Worm (Caenorhabditis elegans): Measurements from ENCODE around the gene F26A1.3.

The F26A1.3 gene

ce11 chrIII:4874671-4875070 lies 48.0 kb downstream of the F26A1.3 start, which contains the start of gene C35D10.12:
C35D10.12 (minus strand) TSS chrIII:4874771.
- TF ChIP-seq ref-2 (tag; optimal IDR thresholded peaks at IDR 0.05) (no peak), sox-4 (tag; optimal IDR thresholded peaks at IDR 0.05) (no peak), rnt-1 (tag; optimal IDR thresholded peaks at IDR 0.05) (no peak), C08G9.2 (tag; optimal IDR thresholded peaks at IDR 0.05) (no peak), ceh-30 (tag; optimal IDR thresholded peaks at IDR 0.05) (no peak), sox-2 (GFP tag; IDR thresholded peaks at IDR 0.05) (no peak), elt-4 (tag; optimal IDR thresholded peaks at IDR 0.05) (no peak)

- TF ChIP-seq ref-2 (tag; optimal IDR thresholded peaks at IDR 0.05) (no peak), ceh-31 (tag; optimal IDR thresholded peaks at IDR 0.05) (peak; percentile 24)
These were observed 49.0 kb downstream of the F26A1.3 start for ce11 chrIII:4875663-4876062.

- no peak for TF ChIP-seq ceh-14 (tag; optimal IDR thresholded peaks at IDR 0.05)
- TF ChIP-seq elt-2 (tag; optimal IDR thresholded peaks at IDR 0.05): peak; percentile 21
- TF ChIP-seq unc-42 (tag; optimal IDR thresholded peaks at IDR 0.05): peak; percentile 22
- TF ChIP-seq unc-55 (GFP tag; optimal IDR thresholded peaks at IDR 0.05): no peak
These were observed 51.6 kb downstream of the F26A1.3 start, which contains the start of the genes tost-1 and arx-6 for ce11 chrIII:4878281-4878680. tost-1 (minus strand) TSS chrIII:4878311. arx-6 (plus strand) TSS chrIII:4878658.
